Fruit fly (Drosophila melanogaster): ENCODE data around the gene Dpp10.

DNA sequence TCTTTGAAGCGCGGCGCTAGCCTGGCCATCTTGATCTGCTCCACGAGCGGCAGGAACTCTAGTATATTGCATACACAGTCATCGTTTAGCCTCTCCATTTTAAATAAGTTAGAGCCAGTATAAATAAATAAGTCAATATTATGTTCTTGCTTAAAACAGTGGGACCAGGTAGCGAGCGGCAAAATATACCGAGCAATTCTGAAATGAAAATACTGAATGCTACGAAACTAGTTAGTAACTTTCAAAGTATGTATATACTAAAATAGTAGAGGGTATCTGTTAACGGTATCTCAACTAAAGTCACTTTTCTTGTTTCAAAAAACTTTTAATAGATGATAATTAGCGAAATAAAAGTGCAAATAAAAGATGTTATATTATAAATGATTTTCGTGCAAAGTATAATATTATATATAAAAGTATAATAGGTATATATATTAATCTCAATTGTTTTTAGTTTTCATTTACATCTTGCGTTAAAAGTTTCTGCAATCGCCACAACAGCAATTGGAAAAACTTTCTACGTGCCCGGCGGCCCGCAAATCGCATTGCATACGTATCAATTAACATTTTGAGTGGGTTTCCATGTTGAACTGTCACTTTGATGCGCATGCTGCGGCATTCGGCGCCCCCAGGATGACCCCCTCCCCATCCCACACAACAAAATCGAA lies 34.7 kb downstream of the Dpp10 start, which contains the start of gene CG13766:
- no peak for TF ChIP-seq Pif1A (GFP tag; optimal IDR thresholded peaks at IDR 0.05)
- TF ChIP-seq CG4496 (GFP tag; IDR thresholded peaks at IDR 0.05), result no peak
- no peak for TF ChIP-seq CG15710 (tag; optimal IDR thresholded peaks at IDR 0.05)
- no peak for TF ChIP-seq EcR (GFP tag; optimal IDR thresholded peaks at IDR 0.05)
- no peak for TF ChIP-seq rn (GFP tag; IDR thresholded peaks at IDR 0.05)
- TF ChIP-seq CG8301 (tag; optimal IDR thresholded peaks at IDR 0.05), result no peak
- no peak for TF ChIP-seq gl (tag; optimal IDR thresholded peaks at IDR 0.05)
- TF ChIP-seq CG12605 (GFP tag; IDR thresholded peaks at IDR 0.05), result no peak
- TF ChIP-seq CG10348 (GFP tag; IDR thresholded peaks at IDR 0.05), result no peak
- no peak for TF ChIP-seq CG17806 (tag; optimal IDR thresholded peaks at IDR 0.05)
- TF ChIP-seq CG8159 (tag; optimal IDR thresholded peaks at IDR 0.05), result no peak
- TF ChIP-seq CG34367 (tag; optimal IDR thresholded peaks at IDR 0.05), result no peak
- TF ChIP-seq Ets98B (GFP tag; IDR thresholded peaks at IDR 0.05), result no peak

Data from whole organism, pupa.